Worm (Caenorhabditis elegans) whole organism, mixed stage, embryonic: ENCODE measurements around the gene W03C9.2.

Experiments used
- bed-3 ChIP-seq: fragments of 200-800 bp; sonication (Bioruptor generic); optimal IDR thresholded peaks from 3 replicates; lab custom pipeline; 2018; ENCODE audit warnings: mild to moderate bottlenecking, missing genetic modification characterization, moderate library complexity, missing compliant biosample characterization
- ceh-39 ChIP-seq: fragments of 150-350 bp; optimal IDR thresholded peaks from 2 replicates; lab custom pipeline; 2014; ENCODE audit warnings: missing biosample characterization, missing genetic modification characterization
- ceh-83 ChIP-seq: fragments of 200-800 bp; sonication (Bioruptor generic); optimal IDR thresholded peaks from 2 replicates; lab custom pipeline; 2018; ENCODE audit warnings: mild to moderate bottlenecking, missing genetic modification characterization, missing compliant biosample characterization
- drap-1 ChIP-seq: fragments of 200-800 bp; sonication (Bioruptor generic); optimal IDR thresholded peaks from 3 replicates; lab custom pipeline; 2018; ENCODE audit warnings: mild to moderate bottlenecking, missing genetic modification characterization, missing compliant biosample characterization
- elt-3 ChIP-seq: fragments of 150-350 bp; optimal IDR thresholded peaks from 2 replicates; lab custom pipeline; 2014; ENCODE audit warnings: missing biosample characterization, missing genetic modification characterization
- lin-13 ChIP-seq: fragments of 150-350 bp; optimal IDR thresholded peaks from 2 replicates; lab custom pipeline; 2014; ENCODE audit warnings: missing biosample characterization, missing genetic modification characterization
- lsy-2 ChIP-seq: fragments of 150-350 bp; optimal IDR thresholded peaks from 2 replicates; lab custom pipeline; 2014; ENCODE audit warnings: missing biosample characterization, missing genetic modification characterization
- mep-1 ChIP-seq: fragments of 150-350 bp; optimal IDR thresholded peaks from 2 replicates; lab custom pipeline; 2017; ENCODE audit warnings: missing biosample characterization, missing genetic modification reagents, missing genetic modification characterization, inconsistent platforms
- nhr-237 ChIP-seq: fragments of 150-350 bp; optimal IDR thresholded peaks from 2 replicates; lab custom pipeline; 2014; ENCODE audit warnings: missing biosample characterization, missing genetic modification characterization
- nhr-28 ChIP-seq: fragments of 150-350 bp; optimal IDR thresholded peaks from 2 replicates; lab custom pipeline; 2014; ENCODE audit warnings: missing biosample characterization, missing genetic modification characterization
- nhr-76 ChIP-seq: sonication (generic microtip); optimal IDR thresholded peaks from 2 replicates; lab custom pipeline; 2017; ENCODE audit warnings: missing biosample characterization, missing genetic modification characterization
- snpc-4 ChIP-seq: fragments of 150-350 bp; optimal IDR thresholded peaks from 2 replicates; lab custom pipeline; 2014; ENCODE audit warnings: missing biosample characterization, missing genetic modification characterization
- sptf-1 ChIP-seq: sonication (generic microtip); optimal IDR thresholded peaks from 2 replicates; lab custom pipeline; 2017; ENCODE audit warnings: mild to moderate bottlenecking, missing genetic modification characterization, moderate library complexity, missing compliant biosample characterization
- ztf-11 ChIP-seq: fragments of 150-350 bp; optimal IDR thresholded peaks from 2 replicates; lab custom pipeline; 2014; ENCODE audit warnings: missing biosample characterization, missing genetic modification characterization

ce11 chrII:11988724-11989123, 26.6 kb downstream of the W03C9.2 start, which contains the start of gene Y17G7B.3:
- TF ChIP-seq mep-1 (no peak), snpc-4 (tag; lab: Kevin White, UChicago) (no peak), lin-13 (no peak), elt-3 (no peak), ceh-39 (no peak), drap-1 (GFP tag; lab: Kevin White, UChicago) (no peak), ztf-11 (no peak), lsy-2 (no peak), nhr-237 (tag; lab: Kevin White, UChicago) (no peak), bed-3 (GFP tag; lab: Kevin White, UChicago) (no peak), nhr-76 (tag; lab: Kevin White, UChicago) (no peak), sptf-1 (tag; lab: Kevin White, UChicago) (no peak), ceh-83 (GFP tag; lab: Kevin White, UChicago) (no peak), nhr-28 (tag; lab: Kevin White, UChicago) (no peak)
